Fruit fly (Drosophila melanogaster) whole organism: ENCODE data around the gene noi.

Source experiments
- EcR ChIP-seq, 2 experiments: fragments of >200 bp; optimal IDR thresholded peaks; 2 replicates each; lab custom pipeline; 2017; ENCODE audit warnings: missing biosample characterization in 2 of 2, missing genetic modification characterization in 2 of 2, missing genetic modification reagents in 2 of 2
- psq ChIP-seq: fragments of >200 bp; optimal IDR thresholded peaks from 2 replicates; lab custom pipeline; 2017

DNA sequence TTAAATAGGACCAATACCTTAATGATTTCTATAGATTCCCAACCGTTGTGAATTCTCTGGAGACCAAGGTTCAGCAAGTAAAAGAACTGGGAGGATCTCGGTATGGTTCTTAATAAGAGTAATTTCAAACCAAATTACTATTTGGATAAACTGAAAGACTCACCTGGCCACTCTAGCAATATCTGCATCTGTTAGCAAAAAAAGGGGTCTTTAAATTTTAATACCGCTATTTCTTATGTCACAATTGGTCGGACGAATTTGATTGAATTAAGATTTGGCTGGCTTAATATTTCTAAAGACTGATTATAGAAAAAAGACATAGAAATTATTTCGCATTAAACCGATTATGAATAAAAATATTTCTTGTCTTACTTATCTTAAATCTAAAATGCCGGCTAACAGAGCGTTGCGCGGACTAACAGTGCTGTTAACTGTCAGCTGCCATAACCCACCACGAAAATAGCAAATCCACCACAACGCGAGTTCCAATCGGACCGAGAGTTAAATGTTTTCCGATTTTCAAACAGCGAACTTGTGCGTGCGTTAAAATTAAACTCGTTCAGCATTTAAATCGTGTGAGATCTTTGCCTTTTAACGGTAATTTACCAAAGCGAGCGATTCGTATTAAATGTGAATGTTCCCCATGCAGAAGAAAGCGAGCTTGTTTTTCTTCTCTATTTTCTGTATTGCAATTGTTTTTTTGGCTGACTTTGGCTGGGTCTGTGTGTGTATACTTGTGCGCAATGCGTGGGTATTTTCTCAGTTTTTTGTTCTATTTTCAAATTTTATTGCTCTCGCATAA, 20.4 kb downstream of the noi start, which contains the start of gene CRMP:
- TF ChIP-seq psq (lab: Kevin White, UChicago) (no peak), EcR (GFP tag; optimal IDR thresholded peaks at IDR 0.05; lab: Kevin White, UChicago) (no peak)
